Fruit fly (Drosophila melanogaster) whole organism: ENCODE results near the gene pic.

Source experiments
- CG8478 ChIP-seq: fragments of >200 bp; optimal IDR thresholded peaks from 2 replicates; lab custom pipeline; 2018; ENCODE audit warnings: inconsistent platforms
- Dll ChIP-seq: fragments of >200 bp; optimal IDR thresholded peaks from 2 replicates; lab custom pipeline; 2017
- EcR ChIP-seq, 2 experiments: fragments of >200 bp; optimal IDR thresholded peaks; 2 replicates each; lab custom pipeline; 2017; ENCODE audit warnings: missing biosample characterization in 2 of 2, missing genetic modification characterization in 2 of 2, missing genetic modification reagents in 2 of 2
- pan ChIP-seq: fragments of >200 bp; optimal IDR thresholded peaks from 2 replicates; lab custom pipeline; 2017
- psq ChIP-seq: fragments of >200 bp; optimal IDR thresholded peaks from 2 replicates; lab custom pipeline; 2017
- usp ChIP-seq: fragments of >200 bp; optimal IDR thresholded peaks from 2 replicates; lab custom pipeline; 2017; ENCODE audit warnings: missing biosample characterization, missing genetic modification characterization, mixed read lengths

pic gene

DNA sequence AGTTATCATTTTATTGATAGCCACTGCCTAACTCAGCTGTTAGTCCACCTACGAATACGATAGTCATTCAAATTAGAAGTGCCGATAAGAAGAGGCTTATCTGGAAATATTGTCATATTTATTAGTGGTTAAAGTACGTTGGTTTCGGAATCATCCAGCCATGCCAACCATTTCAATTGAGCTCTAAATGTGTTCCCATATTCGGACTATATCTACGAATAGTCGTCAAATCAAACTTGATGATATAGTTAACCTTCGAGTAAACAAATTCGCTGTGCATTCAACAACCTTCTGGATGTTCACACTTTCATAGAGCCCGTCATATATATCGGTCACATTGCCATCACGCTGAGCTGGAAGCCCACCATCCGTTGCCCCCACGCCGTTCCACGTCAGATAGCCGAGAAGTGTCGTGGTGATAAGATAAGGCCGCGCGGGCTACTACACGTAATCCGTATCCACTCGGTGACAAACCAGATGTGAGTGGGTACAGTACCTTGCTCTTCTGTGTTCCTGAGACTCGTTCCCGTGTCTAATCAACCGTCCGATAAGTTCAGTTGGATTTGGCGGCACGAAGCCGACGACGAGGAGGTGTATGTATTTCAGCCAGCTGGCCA lies 33.7 kb upstream of the pic start:
- no peak for TF ChIP-seq psq (lab: Kevin White, UChicago)
- TF ChIP-seq Dll (lab: Kevin White, UChicago): no peak
- no peak for TF ChIP-seq pan (lab: Kevin White, UChicago)
- no peak for TF ChIP-seq CG8478
- TF ChIP-seq usp: no peak
- TF ChIP-seq EcR (GFP tag; optimal IDR thresholded peaks at IDR 0.05; lab: Kevin White, UChicago): no peak

dm6 chr3R:13018995-13019394 lies 33.0 kb upstream of the pic start:
- TF ChIP-seq EcR (GFP tag; optimal IDR thresholded peaks at IDR 0.05; lab: Kevin White, UChicago) (no peak), pan (lab: Kevin White, UChicago) (no peak), CG8478 (no peak), psq (lab: Kevin White, UChicago) (no peak), Dll (lab: Kevin White, UChicago) (no peak), usp (no peak)

- TF ChIP-seq psq (lab: Kevin White, UChicago): no peak
- TF ChIP-seq usp: no peak
- TF ChIP-seq EcR (GFP tag; optimal IDR thresholded peaks at IDR 0.05; lab: Kevin White, UChicago): no peak
- TF ChIP-seq CG8478: no peak
- TF ChIP-seq Dll (lab: Kevin White, UChicago): no peak
- TF ChIP-seq pan (lab: Kevin White, UChicago): no peak
Observed at dm6 chr3R:13030257-13031173, 21.5 kb upstream of the pic start, which contains the start of the genes CG46281 and CG46280. Gene CG46281 (minus strand): TSS chr3R:13030307. Gene CG46280 (minus strand): TSS chr3R:13030659.

- TF ChIP-seq EcR (GFP tag; optimal IDR thresholded peaks at IDR 0.05; lab: Kevin White, UChicago): no peak
- TF ChIP-seq Dll (lab: Kevin White, UChicago): no peak
- TF ChIP-seq psq (lab: Kevin White, UChicago): no peak
- TF ChIP-seq pan (lab: Kevin White, UChicago): no peak
- TF ChIP-seq CG8478: no peak
- no peak for TF ChIP-seq usp
Observed at dm6 chr3R:13032323-13032722, 19.7 kb upstream of the pic start, which contains the start of gene ry. Gene ry (plus strand): TSS chr3R:13032528.

DNA sequence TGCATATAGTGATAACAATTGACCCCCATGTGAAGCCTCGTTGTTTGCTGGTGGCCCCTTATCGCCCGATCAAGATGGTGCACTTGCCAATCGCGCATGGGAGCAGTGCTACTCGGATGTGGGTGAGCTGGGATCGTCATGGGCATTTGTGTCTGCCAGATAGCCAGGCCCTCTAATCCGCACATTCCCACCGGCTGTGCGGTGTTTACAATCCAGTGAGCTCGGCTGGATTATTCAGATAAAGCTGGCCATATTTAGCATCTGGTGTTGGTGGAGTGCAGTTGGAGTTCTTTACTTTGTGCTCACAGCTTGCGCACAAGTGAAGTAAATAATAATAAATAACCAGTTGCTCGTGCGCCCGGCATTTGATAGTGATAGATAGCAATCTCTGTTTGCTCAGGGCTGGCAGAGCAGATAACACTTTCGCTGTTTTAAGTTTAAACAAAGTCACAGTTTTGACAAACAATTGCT lies 19.0 kb upstream of the pic start:
- TF ChIP-seq EcR (GFP tag; optimal IDR thresholded peaks at IDR 0.05; lab: Kevin White, UChicago) (no peak), pan (lab: Kevin White, UChicago) (no peak), usp (no peak), Dll (lab: Kevin White, UChicago) (no peak), CG8478 (no peak), psq (lab: Kevin White, UChicago) (no peak)

- TF ChIP-seq EcR (GFP tag; optimal IDR thresholded peaks at IDR 0.05; lab: Kevin White, UChicago) (no peak), pan (lab: Kevin White, UChicago) (no peak), CG8478 (no peak), Dll (lab: Kevin White, UChicago) (no peak), psq (lab: Kevin White, UChicago) (no peak), usp (no peak)
Observed at dm6 chr3R:13033670-13034069, 18.4 kb upstream of the pic start.

DNA sequence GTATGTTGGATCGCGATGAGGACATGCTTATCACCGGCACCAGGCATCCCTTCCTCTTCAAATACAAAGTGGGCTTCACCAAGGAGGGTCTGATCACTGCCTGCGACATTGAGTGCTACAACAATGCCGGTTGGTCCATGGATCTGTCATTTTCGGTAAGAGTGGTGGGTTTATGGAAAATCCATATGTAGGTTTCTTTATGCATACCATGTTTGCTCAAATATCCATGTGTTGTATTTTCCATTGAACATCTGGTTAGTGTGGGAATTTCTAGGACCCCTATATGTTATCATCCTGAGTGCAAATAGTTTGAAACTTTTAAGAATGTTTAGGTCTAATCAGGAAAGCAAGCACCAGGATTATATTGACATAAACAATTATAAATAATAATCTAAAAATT lies 16.0 kb upstream of the pic start:
- no peak for TF ChIP-seq psq (lab: Kevin White, UChicago)
- no peak for TF ChIP-seq Dll (lab: Kevin White, UChicago)
- no peak for TF ChIP-seq EcR (GFP tag; optimal IDR thresholded peaks at IDR 0.05; lab: Kevin White, UChicago)
- no peak for TF ChIP-seq pan (lab: Kevin White, UChicago)
- no peak for TF ChIP-seq usp
- no peak for TF ChIP-seq CG8478

DNA sequence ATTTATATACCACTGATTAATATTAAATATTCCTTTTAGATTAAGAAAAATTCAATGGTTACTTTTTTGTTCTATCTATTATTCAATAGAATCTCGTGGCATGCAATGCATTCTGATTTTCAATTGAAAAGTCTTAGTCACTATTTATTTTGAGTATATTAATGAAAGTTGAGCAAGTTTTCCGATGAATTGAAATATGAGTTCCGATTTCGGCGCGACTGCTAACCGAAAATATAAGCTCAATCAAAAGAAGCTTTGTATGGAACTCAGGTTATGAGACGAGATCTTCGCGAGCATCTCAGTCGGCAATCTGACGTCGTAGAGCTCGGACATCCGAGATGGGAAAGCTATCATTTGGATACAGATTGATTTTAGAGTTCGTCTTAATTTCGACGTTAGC lies 14.0 kb upstream of the pic start, which contains the start of gene CG11668:
TSS of gene CG11668 (plus strand) at position 301 of the 400 bp plus-strand sequence.
- no peak for TF ChIP-seq pan (lab: Kevin White, UChicago)
- TF ChIP-seq Dll (lab: Kevin White, UChicago): no peak
- no peak for TF ChIP-seq psq (lab: Kevin White, UChicago)
- TF ChIP-seq usp: no peak
- TF ChIP-seq EcR (GFP tag; optimal IDR thresholded peaks at IDR 0.05; lab: Kevin White, UChicago): no peak
- TF ChIP-seq CG8478: no peak

- TF ChIP-seq Dll (lab: Kevin White, UChicago) (no peak), usp (no peak), psq (lab: Kevin White, UChicago) (no peak), EcR (GFP tag; optimal IDR thresholded peaks at IDR 0.05; lab: Kevin White, UChicago) (no peak), CG8478 (no peak), pan (lab: Kevin White, UChicago) (no peak)
Observed at dm6 chr3R:13039037-13039583, 12.9 kb upstream of the pic start.

DNA sequence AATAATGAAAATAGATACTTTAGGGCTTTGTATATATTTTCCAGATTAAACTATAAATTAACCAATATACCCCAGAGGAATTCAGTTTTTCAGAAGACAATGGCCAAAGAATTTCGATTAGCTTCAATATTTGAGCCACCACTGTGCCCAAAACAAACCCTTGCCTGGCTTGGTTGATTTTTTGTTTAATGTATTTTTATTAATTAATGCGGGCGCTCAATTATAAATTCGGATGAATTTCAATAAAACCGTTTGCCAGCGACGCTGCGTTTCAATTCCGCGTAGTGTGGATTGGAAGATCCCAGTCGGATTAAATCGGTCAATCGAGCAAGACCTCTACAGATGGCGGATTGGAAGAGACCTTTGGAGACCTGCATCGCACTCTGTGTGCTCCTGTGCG lies 10.3 kb upstream of the pic start, which contains the start of gene CG11670:
TSS of gene CG11670 (plus strand) at position 301 of the 400 bp plus-strand sequence.
- no peak for TF ChIP-seq Dll (lab: Kevin White, UChicago)
- TF ChIP-seq usp: no peak
- TF ChIP-seq CG8478: no peak
- no peak for TF ChIP-seq pan (lab: Kevin White, UChicago)
- TF ChIP-seq EcR (GFP tag; optimal IDR thresholded peaks at IDR 0.05; lab: Kevin White, UChicago): no peak

DNA sequence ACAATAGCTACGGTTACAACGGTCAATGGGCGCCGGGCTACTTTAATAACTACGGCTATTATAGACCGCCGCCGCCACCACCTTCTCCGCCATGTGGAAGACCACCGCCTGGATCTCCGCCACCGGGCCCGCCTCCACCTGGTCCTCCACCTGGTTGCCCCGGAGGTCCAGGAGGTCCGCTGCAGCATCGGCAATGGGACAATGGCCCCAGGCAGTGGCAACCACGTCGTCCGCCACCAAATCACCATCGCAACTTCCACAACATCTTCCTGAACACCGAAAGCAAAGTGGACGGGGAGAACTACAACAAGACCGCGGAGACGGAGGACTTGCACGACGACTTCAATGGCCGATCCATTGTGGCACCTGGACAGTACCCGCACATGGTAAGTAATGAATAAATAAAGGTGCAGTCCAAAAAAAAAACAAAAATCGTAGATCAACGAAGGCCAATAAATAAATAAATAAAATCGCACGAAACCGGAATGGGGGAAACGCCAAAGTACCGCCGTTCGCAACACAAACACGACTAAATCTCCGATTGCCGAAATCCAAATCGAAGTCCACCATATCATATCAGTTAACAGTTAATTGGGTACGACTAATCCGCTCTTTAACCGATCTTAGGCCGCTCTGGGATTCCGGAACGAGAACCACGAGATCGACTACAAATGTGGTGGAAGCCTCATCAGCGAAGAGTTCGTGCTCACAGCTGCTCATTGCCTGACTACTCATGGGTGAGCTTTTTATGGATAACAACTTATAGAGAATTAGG lies 9.6 kb upstream of the pic start, which contains the start of gene snk:
TSS of gene snk (minus strand) at position 513 of the 775 bp plus-strand sequence.
- no peak for TF ChIP-seq usp
- TF ChIP-seq Dll (lab: Kevin White, UChicago): no peak
- TF ChIP-seq CG8478: no peak
- TF ChIP-seq pan (lab: Kevin White, UChicago): no peak
- no peak for TF ChIP-seq EcR (GFP tag; optimal IDR thresholded peaks at IDR 0.05; lab: Kevin White, UChicago)
- TF ChIP-seq psq (lab: Kevin White, UChicago): no peak
